Worm (Caenorhabditis elegans): Measurements from ENCODE around the gene F47G9.4.

F47G9.4 gene

ce11 chrV:11307781-11308180, 13.8 kb downstream of the F47G9.4 start:
- TF ChIP-seq unc-39 (tag; optimal IDR thresholded peaks at IDR 0.05) (no peak), lin-13 (GFP tag; optimal IDR thresholded peaks at IDR 0.05) (no peak), dmd-8 (GFP tag; IDR thresholded peaks at IDR 0.05) (no peak), dmd-6 (GFP tag; IDR thresholded peaks at IDR 0.05) (no peak), hlh-30 (tag; optimal IDR thresholded peaks at IDR 0.05; ENCODE audit: insufficient read depth) (no peak), nhr-42 (GFP tag; IDR thresholded peaks at IDR 0.05) (no peak), ztf-11 (tag; optimal IDR thresholded peaks at IDR 0.05) (no peak), daf-16 (GFP tag; optimal IDR thresholded peaks at IDR 0.05) (peak in 1 of 2 experiments; percentile 11), daf-16 (tag; optimal IDR thresholded peaks at IDR 0.05) (no peak), nhr-11 (tag; optimal IDR thresholded peaks at IDR 0.05) (peak; percentile 9), hlh-11 (tag; optimal IDR thresholded peaks at IDR 0.05) (peak; percentile 35), ceh-20 (GFP tag; IDR thresholded peaks at IDR 0.05) (peak; percentile 47; the same call in 1 of the 2 replicates)

DNA sequence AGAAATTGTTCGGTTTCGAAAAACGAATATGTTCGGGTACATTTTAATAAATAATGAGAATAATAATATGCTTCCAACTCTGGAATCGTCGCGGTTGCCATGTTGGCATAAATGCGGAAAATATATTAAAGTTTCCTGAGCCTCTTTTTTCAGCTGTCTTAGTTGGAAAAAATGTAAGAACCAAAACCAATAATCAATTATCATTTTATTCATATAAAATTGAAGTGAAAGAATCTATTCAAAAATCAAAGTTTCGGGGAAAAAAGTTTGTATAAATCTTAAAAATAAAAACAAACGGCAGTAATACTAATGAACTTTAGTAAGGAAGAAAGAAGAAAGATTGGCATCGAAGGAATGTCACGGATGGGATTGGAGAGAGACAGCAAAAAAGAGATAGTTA, 16.7 kb downstream of the F47G9.4 start, which contains the start of gene srh-45:
TSS of gene srh-45 (minus strand) at position 101 of the 400 bp plus-strand sequence.
- peak; percentile 52 for TF ChIP-seq aha-1 (tag)
- TF ChIP-seq ceh-82 (tag; optimal IDR thresholded peaks at IDR 0.05): no peak

DNA sequence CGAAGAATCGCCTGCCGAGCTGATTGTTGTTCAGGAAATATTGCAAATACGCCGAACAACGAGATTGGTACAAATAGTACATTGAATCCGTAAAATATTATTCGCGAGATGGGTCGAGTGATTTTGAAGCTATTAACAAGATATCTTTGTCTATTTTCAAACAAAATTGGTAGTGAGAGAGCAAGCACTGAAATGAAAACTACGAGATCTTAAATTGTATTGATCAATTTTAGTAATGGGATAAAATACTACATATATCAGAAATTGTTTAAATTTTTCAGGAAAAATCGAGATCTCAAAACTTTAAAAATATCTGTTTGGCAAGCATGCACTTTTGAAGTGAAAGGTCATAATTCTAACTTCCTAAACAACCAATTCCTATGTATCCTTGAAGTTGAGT, 17.4 kb downstream of the F47G9.4 start:
- TF ChIP-seq aha-1 (tag): peak; percentile 94
- TF ChIP-seq fkh-10 (GFP tag; optimal IDR thresholded peaks at IDR 0.05): no peak

ce11 chrV:11302698-11303097, 18.9 kb downstream of the F47G9.4 start, which contains the start of gene srh-46:
srh-46 (minus strand) TSS chrV:11302886.
- TF ChIP-seq lsy-2 (tag; optimal IDR thresholded peaks at IDR 0.05) (no peak), nhr-28 (tag; optimal IDR thresholded peaks at IDR 0.05) (peak; percentile 14)

ce11 chrV:11300539-11300938, 21.1 kb downstream of the F47G9.4 start, which contains the start of gene srh-47:
srh-47 (minus strand) TSS chrV:11300639.
- TF ChIP-seq ceh-44 (GFP tag; IDR thresholded peaks at IDR 0.05): no peak
- TF ChIP-seq unc-62 (GFP tag; optimal IDR thresholded peaks at IDR 0.05 in 1 of 2): peak in 1 of 2 experiments; percentile 42
- TF ChIP-seq unc-62 (tag; optimal IDR thresholded peaks at IDR 0.05): no peak
- no peak for TF ChIP-seq nhr-6 (tag; optimal IDR thresholded peaks at IDR 0.05)
- TF ChIP-seq ztf-11 (tag; optimal IDR thresholded peaks at IDR 0.05): no peak
- no peak for TF ChIP-seq dmd-6 (GFP tag; IDR thresholded peaks at IDR 0.05)

DNA sequence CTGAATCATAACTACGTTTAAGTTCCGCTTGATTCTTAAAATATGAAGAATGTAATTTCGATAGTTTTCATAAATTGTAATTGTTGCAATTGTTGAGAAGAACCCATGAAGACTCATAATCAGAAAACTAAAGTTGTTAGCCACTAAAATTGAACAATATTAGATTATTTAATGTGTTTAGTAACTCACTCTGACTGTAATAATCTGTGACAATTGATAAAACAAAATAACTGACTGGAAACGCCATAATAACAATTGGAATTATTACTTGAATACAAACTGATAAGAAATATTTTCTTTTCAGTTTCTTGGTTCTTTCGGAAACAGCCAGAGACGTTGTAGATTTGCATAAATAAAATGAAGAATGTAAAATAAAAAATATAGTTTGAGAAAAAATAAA, 22.2 kb downstream of the F47G9.4 start:
- peak; percentile 67 for TF ChIP-seq nhr-28 (tag; optimal IDR thresholded peaks at IDR 0.05)
- TF ChIP-seq mes-2 (tag; optimal IDR thresholded peaks at IDR 0.05; ENCODE audit: poor library complexity, severe bottlenecking): no peak
- TF ChIP-seq nhr-77 (tag; optimal IDR thresholded peaks at IDR 0.05): peak; percentile 6
- TF ChIP-seq madf-9 (GFP tag; conservative IDR thresholded peaks at IDR 0.05): no peak
- no peak for TF ChIP-seq lin-29 (GFP tag; IDR thresholded peaks at IDR 0.05)

- no peak for TF ChIP-seq lin-1 (GFP tag; IDR thresholded peaks at IDR 0.05)
- TF ChIP-seq snpc-1.2 (GFP tag; IDR thresholded peaks at IDR 0.05): no peak
These were observed 23.0 kb downstream of the F47G9.4 start, which contains the start of gene T03F7.5 for ce11 chrV:11298632-11299031. T03F7.5 (minus strand) TSS chrV:11298732.

DNA sequence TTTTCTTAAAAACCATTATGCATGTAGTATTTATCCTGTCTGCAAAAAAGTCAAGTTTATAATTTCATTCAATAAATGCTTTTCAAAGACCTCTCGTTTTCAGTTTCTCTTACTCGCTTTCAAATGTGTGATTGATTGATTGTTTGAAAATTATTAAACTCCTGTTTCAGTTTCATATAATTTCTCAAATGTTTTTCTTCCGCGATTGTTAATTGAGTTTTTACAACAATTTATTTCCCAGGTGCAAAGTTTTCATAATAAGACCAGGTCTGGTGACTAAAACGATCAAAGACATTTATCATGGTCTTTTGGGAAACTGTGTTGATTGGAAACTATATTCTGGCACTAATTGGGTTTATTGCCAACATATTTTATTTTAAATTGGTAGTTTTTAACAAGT, 27.2 kb downstream of the F47G9.4 start, which contains the start of gene T03F7.6:
TSS of gene T03F7.6 (plus strand) at position 301 of the 400 bp plus-strand sequence.
- no peak for TF ChIP-seq lir-3 (tag; optimal IDR thresholded peaks at IDR 0.05)
- TF ChIP-seq T20F7.1 (GFP tag; optimal IDR thresholded peaks at IDR 0.05): no peak
- no peak for TF ChIP-seq T26A8.4 (GFP tag; IDR thresholded peaks at IDR 0.05)
- no peak for TF ChIP-seq aha-1 (tag)
- no peak for TF ChIP-seq egl-43 (GFP tag; IDR thresholded peaks at IDR 0.05)
- TF ChIP-seq pqm-1 (tag; optimal IDR thresholded peaks at IDR 0.05): no peak
- no peak for TF ChIP-seq dpl-1 (GFP tag; optimal IDR thresholded peaks at IDR 0.05)
- TF ChIP-seq lin-1 (GFP tag; IDR thresholded peaks at IDR 0.05): no peak

Measured in whole organism, L4 larva.